Worm (Caenorhabditis elegans) whole organism, young adult: ENCODE results near the gene acs-5.

Source experiments
- B0035.1 ChIP-seq: sonication (generic microtip); optimal IDR thresholded peaks from 2 replicates; lab custom pipeline; 2016; ENCODE audit warnings: missing genetic modification characterization, mild to moderate bottlenecking, missing compliant biosample characterization, missing genotype, missing genetic modification reagents
- B0336.3 ChIP-seq: fragments of 200-800 bp; sonication (Bioruptor generic); IDR thresholded peaks from 2 replicates; pipeline ENCODE4 v1.3.6; 2022; ENCODE audit warnings: missing genetic modification characterization, missing compliant biosample characterization
- C06A6.2 ChIP-seq: fragments of 200-800 bp; sonication (Bioruptor generic); conservative IDR thresholded peaks from 2 replicates; pipeline ENCODE4 v1.3.6; 2022; ENCODE audit warnings: missing genetic modification characterization, missing compliant biosample characterization
- F10E7.11 ChIP-seq: sonication (generic microtip); optimal IDR thresholded peaks from 2 replicates; lab custom pipeline; 2017; ENCODE audit warnings: mild to moderate bottlenecking, missing genetic modification characterization, moderate library complexity, missing compliant biosample characterization
- F39B2.1 ChIP-seq: fragments of 200-800 bp; sonication (Bioruptor generic); IDR thresholded peaks from 2 replicates; pipeline ENCODE4 v1.3.6; 2022; ENCODE audit warnings: missing genetic modification reagents, missing genetic modification characterization, missing compliant biosample characterization
- F52B5.7 ChIP-seq: sonication (generic microtip); optimal IDR thresholded peaks from 2 replicates; lab custom pipeline; 2016; ENCODE audit warnings: mild to moderate bottlenecking, missing genetic modification characterization, missing compliant biosample characterization
- Y53G8AR.9 ChIP-seq: fragments of 200-800 bp; sonication (Bioruptor generic); conservative IDR thresholded peaks from 2 replicates; pipeline ENCODE4 v1.3.6; 2022; ENCODE audit warnings: missing genetic modification reagents, missing genetic modification characterization, missing compliant biosample characterization
- Y56A3A.18 ChIP-seq: fragments of 200-800 bp; sonication (Bioruptor generic); IDR thresholded peaks from 2 replicates; pipeline ENCODE4 v1.3.6; 2022; ENCODE audit warnings: missing genetic modification reagents, missing genetic modification characterization, missing compliant biosample characterization
- Y67H2A.10 ChIP-seq: fragments of 200-800 bp; sonication (Bioruptor generic); conservative IDR thresholded peaks from 2 replicates; pipeline ENCODE4 v1.3.6; 2022; ENCODE audit warnings: missing genetic modification reagents, missing genetic modification characterization, missing compliant biosample characterization
- Y95B8A.8 ChIP-seq: fragments of 200-800 bp; sonication (Bioruptor generic); IDR thresholded peaks from 2 replicates; pipeline ENCODE4 v1.3.6; 2022; ENCODE audit warnings: missing genetic modification reagents, missing genetic modification characterization, missing compliant biosample characterization
- ZK185.1 ChIP-seq: sonication (generic microtip); optimal IDR thresholded peaks from 2 replicates; lab custom pipeline; 2016; ENCODE audit warnings: mild to moderate bottlenecking, missing genetic modification characterization, missing compliant biosample characterization; ENCODE audit not compliant: poor library complexity, severe bottlenecking
- akir-1 ChIP-seq: fragments of 200-800 bp; sonication (Bioruptor generic); optimal IDR thresholded peaks from 2 replicates; lab custom pipeline; 2018; ENCODE audit warnings: mild to moderate bottlenecking, missing genetic modification characterization, moderate library complexity, missing compliant biosample characterization
- ama-1 ChIP-seq, 3 experiments: fragments of 150-350 bp in 1 of 3; sonication (generic microtip) in 2 of 3; optimal IDR thresholded peaks; 2 replicates each; lab custom pipeline; 2014 to 2018; ENCODE audit warnings: missing biosample characterization in 2 of 3, missing genetic modification characterization in 2 of 3, missing genetic modification reagents in 2 of 3
- atf-7 ChIP-seq: sonication (generic microtip); optimal IDR thresholded peaks from 2 replicates; lab custom pipeline; 2017; ENCODE audit warnings: mild to moderate bottlenecking, missing genetic modification characterization, missing compliant biosample characterization
- attf-5 ChIP-seq: fragments of 200-800 bp; sonication (Bioruptor generic); optimal IDR thresholded peaks from 2 replicates; lab custom pipeline; 2018; ENCODE audit warnings: mild to moderate bottlenecking, missing genetic modification characterization, missing compliant biosample characterization
- attf-6 ChIP-seq: fragments of 200-800 bp; sonication (Bioruptor generic); IDR thresholded peaks from 2 replicates; pipeline ENCODE4 v1.3.6; 2022; ENCODE audit warnings: missing genetic modification reagents, missing genetic modification characterization, missing compliant biosample characterization
- cebp-1 ChIP-seq, 2 experiments: fragments of 200-800 bp in 1 of 2; sonication (Bioruptor generic) in 1 of 2; sonication (generic microtip) in 1 of 2; IDR thresholded peaks in 1 of 2; optimal IDR thresholded peaks in 1 of 2; 2 replicates each; pipeline versions ENCODE4 v1.3.6 to Lab custom; 2017 to 2022; ENCODE audit warnings: missing compliant biosample characterization in 2 of 2, missing genetic modification characterization in 2 of 2, mild to moderate bottlenecking in 1 of 2, missing genetic modification reagents in 1 of 2, moderate library complexity in 1 of 2
- ceh-27 ChIP-seq: fragments of 200-800 bp; sonication (Bioruptor generic); optimal IDR thresholded peaks from 2 replicates; lab custom pipeline; 2018; ENCODE audit warnings: mild to moderate bottlenecking, missing genetic modification characterization, moderate library complexity, missing compliant biosample characterization
- ceh-79 ChIP-seq: sonication (generic microtip); optimal IDR thresholded peaks from 2 replicates; lab custom pipeline; 2017; ENCODE audit warnings: mild to moderate bottlenecking, missing genetic modification characterization, missing compliant biosample characterization
- chd-7 ChIP-seq: sonication (generic microtip); optimal IDR thresholded peaks from 2 replicates; lab custom pipeline; 2016; ENCODE audit warnings: mild to moderate bottlenecking, missing genetic modification characterization, moderate library complexity, missing compliant biosample characterization
- dox-1 ChIP-seq: fragments of 200-800 bp; sonication (Bioruptor generic); IDR thresholded peaks from 2 replicates; pipeline ENCODE4 v1.3.6; 2022; ENCODE audit warnings: missing genetic modification reagents, missing genetic modification characterization, missing compliant biosample characterization
- ekl-4 ChIP-seq: fragments of 200-800 bp; sonication (Bioruptor generic); IDR thresholded peaks from 2 replicates; pipeline ENCODE4 v1.3.6; 2022; ENCODE audit warnings: missing genetic modification reagents, missing genetic modification characterization, missing compliant biosample characterization
- ets-4 ChIP-seq: fragments of 200-800 bp; sonication (Bioruptor generic); optimal IDR thresholded peaks from 2 replicates; lab custom pipeline; 2018; ENCODE audit warnings: mild to moderate bottlenecking, missing genetic modification characterization, missing compliant biosample characterization
- hmg-1.2 ChIP-seq: fragments of 200-800 bp; sonication (Bioruptor generic); IDR thresholded peaks from 2 replicates; pipeline ENCODE4 v1.3.6; 2022; ENCODE audit warnings: missing genetic modification reagents, missing genetic modification characterization, missing compliant biosample characterization
- hsf-1 ChIP-seq: fragments of 200-800 bp; sonication (Bioruptor generic); IDR thresholded peaks from 2 replicates; pipeline ENCODE4 v1.3.6; 2022; ENCODE audit warnings: missing genetic modification reagents, missing genetic modification characterization, missing compliant biosample characterization
- lag-1 ChIP-seq: fragments of 200-800 bp; sonication (Bioruptor generic); IDR thresholded peaks from 2 replicates; pipeline ENCODE4 v1.3.6; 2022; ENCODE audit warnings: missing genetic modification reagents, missing genetic modification characterization, missing compliant biosample characterization
- let-607 ChIP-seq, 2 experiments: fragments of 200-800 bp in 1 of 2; sonication (Bioruptor generic) in 1 of 2; sonication (generic microtip) in 1 of 2; optimal IDR thresholded peaks; 2 replicates each; lab custom pipeline; 2016 to 2018; ENCODE audit warnings: mild to moderate bottlenecking in 2 of 2, missing compliant biosample characterization in 2 of 2, missing genetic modification characterization in 2 of 2, moderate library complexity in 2 of 2, missing genotype in 1 of 2
- lsy-27 ChIP-seq: sonication (generic microtip); optimal IDR thresholded peaks from 2 replicates; lab custom pipeline; 2017; ENCODE audit warnings: missing genetic modification characterization, mild to moderate bottlenecking, missing compliant biosample characterization, antibody characterized with exemption, missing genotype, borderline replicate concordance; ENCODE audit not compliant: insufficient read depth
- nfya-1 ChIP-seq: sonication (generic microtip); optimal IDR thresholded peaks from 2 replicates; lab custom pipeline; 2017; ENCODE audit warnings: antibody characterized with exemption, missing compliant biosample characterization, missing genetic modification characterization, borderline replicate concordance; ENCODE audit not compliant: insufficient read depth
- nfyb-1 ChIP-seq: fragments of 200-800 bp; sonication (Bioruptor generic); IDR thresholded peaks from 2 replicates; pipeline ENCODE4 v1.3.6; 2022; ENCODE audit warnings: missing genetic modification reagents, missing genetic modification characterization, missing compliant biosample characterization
- nhr-120 ChIP-seq: fragments of 200-800 bp; sonication (Bioruptor generic); IDR thresholded peaks from 2 replicates; pipeline ENCODE4 v1.3.6; 2022; ENCODE audit warnings: missing genetic modification characterization, missing compliant biosample characterization
- nhr-27 ChIP-seq: fragments of 200-800 bp; sonication (Bioruptor generic); optimal IDR thresholded peaks from 2 replicates; lab custom pipeline; 2018; ENCODE audit warnings: mild to moderate bottlenecking, missing genetic modification characterization, moderate library complexity, missing compliant biosample characterization
- nhr-80 ChIP-seq: sonication (generic microtip); optimal IDR thresholded peaks from 2 replicates; lab custom pipeline; 2016; ENCODE audit warnings: missing genetic modification characterization, missing compliant biosample characterization
- pbrm-1 ChIP-seq: fragments of 200-800 bp; sonication (Bioruptor generic); IDR thresholded peaks from 2 replicates; pipeline ENCODE4 v1.3.6; 2022; ENCODE audit warnings: missing genetic modification reagents, missing genetic modification characterization, missing compliant biosample characterization
- repo-1 ChIP-seq: sonication (generic microtip); optimal IDR thresholded peaks from 2 replicates; lab custom pipeline; 2017; ENCODE audit warnings: mild to moderate bottlenecking, missing genetic modification characterization, missing compliant biosample characterization
- rpc-1 ChIP-seq, 2 experiments: fragments of 150-350 bp in 1 of 2; sonication (generic microtip) in 1 of 2; optimal IDR thresholded peaks; 2 replicates each; lab custom pipeline; 2014 to 2018; ENCODE audit warnings: missing biosample characterization in 1 of 2, missing genetic modification characterization in 1 of 2, missing genetic modification reagents in 1 of 2, missing genotype in 1 of 2
- tbp1 ChIP-seq: fragments of 200-800 bp; sonication (Bioruptor generic); optimal IDR thresholded peaks from 2 replicates; lab custom pipeline; 2018; ENCODE audit warnings: mild to moderate bottlenecking, missing genetic modification characterization, missing compliant biosample characterization
- unc-62 ChIP-seq: fragments of 150-350 bp; optimal IDR thresholded peaks from 2 replicates; lab custom pipeline; 2014; ENCODE audit warnings: missing biosample characterization, missing genetic modification reagents, missing genetic modification characterization
- zim-3 ChIP-seq: sonication (generic microtip); optimal IDR thresholded peaks from 2 replicates; lab custom pipeline; 2017; ENCODE audit warnings: mild to moderate bottlenecking, missing genetic modification characterization, moderate library complexity, missing compliant biosample characterization
- ztf-25 ChIP-seq: fragments of 200-800 bp; sonication (Bioruptor generic); IDR thresholded peaks from 2 replicates; pipeline ENCODE4 v1.3.6; 2022; ENCODE audit warnings: missing genetic modification reagents, missing genetic modification characterization, missing compliant biosample characterization
- ztf-26 ChIP-seq: sonication (generic microtip); optimal IDR thresholded peaks from 2 replicates; lab custom pipeline; 2017; ENCODE audit warnings: missing genetic modification characterization, missing compliant biosample characterization
- ztf-3 ChIP-seq: fragments of 200-800 bp; sonication (Bioruptor generic); optimal IDR thresholded peaks from 2 replicates; lab custom pipeline; 2018; ENCODE audit warnings: mild to moderate bottlenecking, missing genetic modification characterization, missing compliant biosample characterization

Gene acs-5

DNA sequence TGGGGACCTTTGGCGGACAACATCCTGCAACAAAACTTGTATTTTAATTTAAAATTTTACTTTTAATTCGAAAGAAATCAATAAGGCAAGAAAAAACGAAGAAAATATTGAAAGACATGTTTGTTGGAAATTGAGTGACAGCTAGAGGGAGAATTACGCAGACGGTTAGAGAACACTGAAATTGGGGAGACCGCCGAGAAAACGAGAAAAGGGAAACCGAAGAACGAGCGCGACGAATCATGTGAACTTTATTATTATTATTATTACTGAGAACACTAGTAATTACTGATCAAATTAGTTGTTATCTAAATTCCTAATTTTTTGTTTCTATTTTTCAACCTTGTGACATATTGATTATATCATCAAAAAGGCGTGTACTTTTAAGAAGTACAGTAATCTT is 5.6 kb upstream of the acs-5 start, which contains the start of gene mmad-1 (continued):
- TF ChIP-seq repo-1 = no peak
- no peak for TF ChIP-seq akir-1
- peak; percentile 25; the same call in 1 of the 2 replicates for TF ChIP-seq dox-1 (GFP tag; lab: Robert Waterston, UW)
- no peak for TF ChIP-seq nhr-120
- peak; percentile 86 for TF ChIP-seq unc-62 (GFP tag; lab: Kevin White, UChicago)
- TF ChIP-seq ama-1 (optimal IDR thresholded peaks at IDR 0.05; lab: Kevin White, UChicago) = peak; percentile 72
- no peak for TF ChIP-seq ama-1 (GFP tag; optimal IDR thresholded peaks at IDR 0.05; lab: Kevin White, UChicago)
- TF ChIP-seq F52B5.7 (tag; lab: Kevin White, UChicago) = no peak
- peak; percentile 63 for TF ChIP-seq nhr-80 (tag; lab: Kevin White, UChicago)
- TF ChIP-seq Y95B8A.8 (GFP tag; lab: Robert Waterston, UW) = no peak
- TF ChIP-seq B0035.1 (tag; lab: Kevin White, UChicago) = no peak

DNA sequence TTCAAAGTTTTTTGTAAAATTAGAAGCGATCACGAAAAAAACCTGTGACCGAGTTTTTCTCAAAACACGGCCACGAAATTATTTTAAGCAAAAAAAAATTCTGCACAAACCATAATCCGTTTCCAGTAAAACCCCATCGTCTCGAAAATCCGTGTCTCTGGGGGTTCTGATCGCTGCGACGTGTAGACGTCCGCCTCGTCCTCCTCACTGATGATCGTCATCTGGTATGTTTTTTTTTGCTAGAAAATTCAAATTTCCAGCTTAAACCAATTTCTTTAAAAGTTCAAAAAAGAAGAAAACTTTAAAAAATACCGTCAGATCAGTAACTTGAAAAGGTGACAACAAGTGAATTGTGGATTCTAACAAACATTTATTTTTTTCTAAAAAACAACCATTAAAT is 3.2 kb upstream of the acs-5 start, which contains the start of gene Y76A2B.4:
Gene Y76A2B.4 (minus strand): TSS at position 241 of the 400 bp plus-strand sequence.
- TF ChIP-seq B0336.3 (GFP tag; lab: Robert Waterston, UW) = peak; percentile 48; the same call in 1 of the 2 replicates
- peak; percentile 57 for TF ChIP-seq repo-1
- 0 out of 2 replicates have a peak, but pooled peaks have one; percentile 18 for TF ChIP-seq pbrm-1
- peak; percentile 22 for TF ChIP-seq atf-7
- peak; percentile 13 for TF ChIP-seq ama-1 (optimal IDR thresholded peaks at IDR 0.05; lab: Kevin White, UChicago)
- TF ChIP-seq ama-1 (GFP tag; optimal IDR thresholded peaks at IDR 0.05; lab: Kevin White, UChicago) = no peak
- no peak for TF ChIP-seq F10E7.11 (tag; lab: Kevin White, UChicago)
- no peak for TF ChIP-seq ceh-27
- TF ChIP-seq ztf-25 (GFP tag; lab: Robert Waterston, UW) = 0 out of 2 replicates have a peak, but pooled peaks have one; percentile 47
- TF ChIP-seq let-607 (tag; optimal IDR thresholded peaks at IDR 0.05; lab: Kevin White, UChicago) = peak in 1 of 2 experiments; percentile 23
- TF ChIP-seq ztf-26 (tag; lab: Kevin White, UChicago) = peak; percentile 1
- TF ChIP-seq ZK185.1 (tag; lab: Kevin White, UChicago) = peak; percentile 10
- TF ChIP-seq Y53G8AR.9 (GFP tag; lab: Robert Waterston, UW) = peak; percentile 79; the same call in 1 of the 2 replicates
- no peak for TF ChIP-seq ceh-79
- 0 out of 2 replicates have a peak, but pooled peaks have one; percentile 8 for TF ChIP-seq dox-1 (GFP tag; lab: Robert Waterston, UW)
- TF ChIP-seq nfyb-1 = peak; percentile 64
- no peak for TF ChIP-seq nhr-27 (tag; lab: Kevin White, UChicago)
- peak; percentile 41 for TF ChIP-seq ztf-3 (GFP tag; lab: Kevin White, UChicago)
- peak; percentile 32; the same call in 1 of the 2 replicates for TF ChIP-seq Y56A3A.18 (GFP tag; lab: Robert Waterston, UW)
- peak; percentile 55; the same call in 1 of the 2 replicates for TF ChIP-seq ekl-4 (GFP tag; lab: Robert Waterston, UW)
- TF ChIP-seq C06A6.2 (GFP tag; lab: Robert Waterston, UW) = no peak
- peak; percentile 18 for TF ChIP-seq zim-3 (tag; lab: Kevin White, UChicago)
- TF ChIP-seq cebp-1 (GFP tag; IDR thresholded peaks at IDR 0.05; lab: Robert Waterston, UW) = no peak
- TF ChIP-seq cebp-1 (tag; optimal IDR thresholded peaks at IDR 0.05; lab: Kevin White, UChicago) = peak; percentile 8

DNA sequence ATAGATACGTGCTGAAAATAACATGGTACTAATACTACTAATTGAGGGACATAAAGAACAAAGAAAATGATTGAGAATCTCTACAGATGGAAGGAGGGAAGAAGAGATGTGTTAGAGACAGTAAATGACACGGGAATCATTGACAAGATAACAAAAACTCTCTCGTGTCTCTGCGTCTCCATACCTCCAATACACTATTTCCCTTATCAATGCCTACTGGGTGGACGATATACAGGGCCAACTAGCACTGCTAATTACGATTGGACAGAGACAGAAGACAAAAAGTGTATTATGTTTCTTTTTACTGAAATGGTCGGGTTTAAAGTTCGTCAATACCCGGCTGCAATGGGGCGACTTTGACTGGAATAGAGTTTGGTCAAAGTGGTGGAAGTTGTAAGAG is 1.3 kb upstream of the acs-5 start:
- TF ChIP-seq lsy-27 (no peak), attf-5 (GFP tag; lab: Kevin White, UChicago) (peak; percentile 34), cebp-1 (GFP tag; IDR thresholded peaks at IDR 0.05; lab: Robert Waterston, UW) (no peak), cebp-1 (tag; optimal IDR thresholded peaks at IDR 0.05; lab: Kevin White, UChicago) (peak; percentile 20), nhr-80 (tag; lab: Kevin White, UChicago) (peak; percentile 93), chd-7 (tag; lab: Kevin White, UChicago) (peak; percentile 20), hsf-1 (GFP tag; lab: Robert Waterston, UW) (0 out of 2 replicates have a peak, but pooled peaks have one; percentile 48), hmg-1.2 (GFP tag; lab: Robert Waterston, UW) (peak; percentile 63; the same call in 1 of the 2 replicates), Y95B8A.8 (GFP tag; lab: Robert Waterston, UW) (no peak), tbp1 (GFP tag; lab: Kevin White, UChicago) (peak; percentile 33), let-607 (tag; optimal IDR thresholded peaks at IDR 0.05; lab: Kevin White, UChicago) (peak in 1 of 2 experiments; percentile 56), nfya-1 (tag; lab: Kevin White, UChicago) (no peak), dox-1 (GFP tag; lab: Robert Waterston, UW) (peak; percentile 74), rpc-1 (optimal IDR thresholded peaks at IDR 0.05; lab: Kevin White, UChicago) (no peak), rpc-1 (tag; optimal IDR thresholded peaks at IDR 0.05; lab: Kevin White, UChicago) (no peak), ets-4 (GFP tag; lab: Kevin White, UChicago) (peak; percentile 87), zim-3 (tag; lab: Kevin White, UChicago) (peak; percentile 5), lag-1 (GFP tag; lab: Robert Waterston, UW) (no peak), Y67H2A.10 (GFP tag; lab: Robert Waterston, UW) (no peak), F39B2.1 (GFP tag; lab: Robert Waterston, UW) (no peak), attf-6 (GFP tag; lab: Robert Waterston, UW) (no peak), B0336.3 (GFP tag; lab: Robert Waterston, UW) (no peak)
